Worm (Caenorhabditis elegans): ENCODE measurements around the gene pole-2.
A peak's percentile ranks its signal among the peaks of the same experiment; 100 is the strongest.

Gene pole-2

DNA sequence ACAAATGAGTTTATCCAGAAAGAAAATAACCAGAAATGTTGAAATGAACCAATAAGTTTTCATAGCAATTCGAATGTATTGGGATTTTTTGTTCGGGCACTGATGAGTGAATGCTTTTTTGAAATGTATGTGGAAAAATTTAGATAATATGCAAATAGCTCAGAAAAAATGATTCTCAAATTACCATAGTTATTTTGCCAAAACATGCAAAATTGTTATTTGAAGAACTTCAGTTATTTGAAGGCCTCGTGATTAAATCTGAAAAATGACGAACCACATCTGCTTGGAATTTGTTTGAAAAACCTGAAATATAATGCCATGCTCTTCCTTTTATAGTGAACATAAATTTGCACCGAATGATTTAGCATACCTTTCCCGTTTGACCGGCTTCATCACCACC, 28.3 kb downstream of the pole-2 start, which contains the start of gene C49C8.6:
TSS of gene C49C8.6 (minus strand) at position 101 of the 400 bp plus-strand sequence.
- TF ChIP-seq fos-1 (tag; optimal IDR thresholded peaks at IDR 0.05) (no peak), mdl-1 (tag; optimal IDR thresholded peaks at IDR 0.05) (no peak), lin-11 (tag; optimal IDR thresholded peaks at IDR 0.05) (no peak), unc-62 (GFP tag; optimal IDR thresholded peaks at IDR 0.05) (no peak), egl-27 (tag; optimal IDR thresholded peaks at IDR 0.05) (no peak), blmp-1 (tag; optimal IDR thresholded peaks at IDR 0.05; ENCODE audit: insufficient read depth) (no peak), Y55F3AM.14 (GFP tag; optimal IDR thresholded peaks at IDR 0.05) (no peak), nhr-77 (tag; optimal IDR thresholded peaks at IDR 0.05) (no peak), ZK546.5 (tag; optimal IDR thresholded peaks at IDR 0.05) (no peak), gmeb-1 (tag; optimal IDR thresholded peaks at IDR 0.05) (no peak)

DNA sequence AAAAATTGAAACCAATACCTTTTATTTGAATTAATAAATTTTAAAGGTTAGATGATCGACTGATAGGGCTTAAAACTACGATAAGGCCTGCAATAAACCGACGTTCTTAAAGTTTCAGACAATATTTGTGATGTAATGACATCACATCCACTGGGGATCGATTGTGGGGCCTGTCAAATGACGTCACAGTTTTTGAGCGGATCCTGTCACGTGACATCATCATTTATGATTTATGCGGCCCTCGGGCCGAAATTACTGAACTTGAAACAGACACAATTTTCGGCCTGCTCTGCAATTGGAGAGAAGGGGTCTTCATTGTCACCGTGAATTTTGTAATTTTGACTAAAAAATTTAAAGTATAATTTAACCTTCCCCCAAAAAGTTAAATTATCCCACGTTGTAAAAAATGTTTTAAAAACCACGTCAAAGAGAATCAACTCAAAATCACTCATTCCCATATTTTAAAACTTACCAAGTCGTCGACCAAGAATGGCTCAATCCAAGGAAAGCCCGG, 32.2 kb downstream of the pole-2 start, which contains the start of gene C49C8.1:
TSS of gene C49C8.1 (plus strand) at position 464 of the 514 bp plus-strand sequence.
- TF ChIP-seq ama-1 (optimal IDR thresholded peaks at IDR 0.05) (no peak), unc-62 (GFP tag; optimal IDR thresholded peaks at IDR 0.05) (no peak), nhr-21 (tag; optimal IDR thresholded peaks at IDR 0.05) (no peak), R02D3.7 (tag; optimal IDR thresholded peaks at IDR 0.05) (no peak), ztf-1 (GFP tag; conservative IDR thresholded peaks at IDR 0.05) (no peak), sem-4 (tag; optimal IDR thresholded peaks at IDR 0.05) (no peak), mdl-1 (tag; optimal IDR thresholded peaks at IDR 0.05) (no peak), nhr-6 (tag; optimal IDR thresholded peaks at IDR 0.05) (no peak), crh-2 (tag; optimal IDR thresholded peaks at IDR 0.05) (no peak), blmp-1 (tag; optimal IDR thresholded peaks at IDR 0.05; ENCODE audit: insufficient read depth) (no peak), lin-11 (tag; optimal IDR thresholded peaks at IDR 0.05) (no peak)

DNA sequence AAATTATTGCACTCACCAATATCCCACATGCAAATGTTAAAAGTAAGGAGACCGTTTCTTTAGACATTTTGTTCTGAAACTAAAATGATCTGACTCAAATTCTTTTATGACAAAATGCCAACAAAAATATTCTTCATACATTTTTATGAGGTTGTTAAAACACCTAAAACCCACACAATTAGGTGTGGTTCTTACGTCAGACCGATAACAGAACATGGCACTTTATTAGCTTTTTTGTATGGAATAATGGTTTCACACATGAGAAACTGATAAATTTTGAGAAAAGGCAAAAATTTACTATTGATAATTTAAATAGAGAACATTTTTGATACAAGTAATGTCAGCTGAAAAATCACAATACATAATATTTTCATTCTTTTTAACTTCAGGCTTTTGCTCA, 32.8 kb downstream of the pole-2 start, which contains the start of gene C49C8.5:
TSS of gene C49C8.5 (minus strand) at position 73 of the 400 bp plus-strand sequence.
- TF ChIP-seq fos-1 (tag; optimal IDR thresholded peaks at IDR 0.05) (peak; percentile 42), ztf-4 (tag; optimal IDR thresholded peaks at IDR 0.05) (no peak)

DNA sequence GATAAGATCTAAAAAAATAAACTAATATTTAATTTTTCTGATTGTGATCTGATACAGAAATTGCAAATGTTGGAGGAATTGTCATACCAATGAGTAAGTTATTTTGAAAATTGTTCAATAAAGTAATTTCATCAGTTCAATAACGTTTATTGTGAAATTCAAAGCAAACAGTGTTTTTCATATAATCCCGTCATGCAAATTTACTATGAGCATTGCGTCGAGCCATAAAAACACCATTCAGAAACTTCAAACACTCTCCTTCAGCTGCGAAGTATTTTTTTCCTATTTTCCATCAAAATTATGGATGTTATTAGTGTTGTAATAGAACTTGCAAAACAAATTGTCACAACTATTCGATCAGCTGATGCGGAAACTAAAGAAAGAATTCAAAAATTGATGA, 34.6 kb downstream of the pole-2 start, which contains the start of gene C49C8.8:
TSS of gene C49C8.8 (plus strand) at position 301 of the 400 bp plus-strand sequence.
- TF ChIP-seq unc-39 (tag; optimal IDR thresholded peaks at IDR 0.05) (no peak), ceh-16 (tag; optimal IDR thresholded peaks at IDR 0.05) (no peak)

DNA sequence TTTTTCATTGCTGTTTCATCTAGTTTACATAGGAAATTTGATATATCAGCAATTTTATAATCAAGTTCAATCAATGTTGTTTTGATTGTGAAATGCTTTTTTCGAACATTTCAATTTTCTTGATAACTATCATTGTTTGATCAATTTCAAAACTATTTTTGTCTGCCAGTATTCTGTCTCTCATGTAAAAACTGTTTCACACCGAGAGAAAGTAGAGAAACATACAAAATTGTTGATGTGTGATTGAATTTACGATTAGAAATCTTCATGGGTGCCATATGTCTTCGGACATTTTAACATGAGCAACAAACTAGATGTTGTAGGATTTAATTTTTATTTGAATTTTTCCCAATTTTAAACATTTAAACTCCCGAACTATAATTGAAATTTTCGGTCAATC, 35.7 kb downstream of the pole-2 start, which contains the start of gene C49C8.2:
TSS of gene C49C8.2 (plus strand) at position 393 of the 400 bp plus-strand sequence.
- TF ChIP-seq sma-3 (GFP tag; optimal IDR thresholded peaks at IDR 0.05) (no peak), gmeb-1 (tag; optimal IDR thresholded peaks at IDR 0.05) (peak; percentile 17), snpc-4 (tag; optimal IDR thresholded peaks at IDR 0.05) (no peak), C34F6.9 (tag; optimal IDR thresholded peaks at IDR 0.05) (peak; percentile 20), sma-9 (GFP tag; optimal IDR thresholded peaks at IDR 0.05) (no peak), sma-9 (tag; optimal IDR thresholded peaks at IDR 0.05) (no peak), crh-2 (tag; optimal IDR thresholded peaks at IDR 0.05) (peak; percentile 20), blmp-1 (tag; optimal IDR thresholded peaks at IDR 0.05; ENCODE audit: insufficient read depth) (no peak), skn-1 (tag; optimal IDR thresholded peaks at IDR 0.05) (peak; percentile 57), fos-1 (tag; optimal IDR thresholded peaks at IDR 0.05) (peak; percentile 55)

DNA sequence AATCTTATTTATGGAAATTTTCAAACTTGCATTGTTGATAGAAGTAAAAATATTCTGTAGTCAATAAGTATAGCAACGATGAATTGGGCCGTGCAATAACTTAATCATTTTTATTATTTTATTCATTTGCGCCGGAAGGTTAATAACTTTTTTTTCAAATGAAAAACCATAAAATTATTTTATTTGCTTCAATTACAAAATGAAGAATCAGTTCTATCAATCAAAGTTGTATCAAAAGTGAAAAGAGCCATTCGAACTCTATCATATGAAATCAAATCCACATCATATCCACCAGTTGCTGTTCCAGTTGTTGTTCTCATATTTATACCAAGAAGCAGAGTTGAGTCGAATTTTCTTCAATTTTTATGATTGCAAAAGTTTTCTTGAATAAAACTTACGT, 37.9 kb downstream of the pole-2 start, which contains the start of gene cyp-33E1:
TSS of gene cyp-33E1 (minus strand) at position 101 of the 400 bp plus-strand sequence.
- TF ChIP-seq sma-3 (GFP tag; optimal IDR thresholded peaks at IDR 0.05) (no peak), lin-11 (tag; optimal IDR thresholded peaks at IDR 0.05) (no peak), alr-1 (tag; optimal IDR thresholded peaks at IDR 0.05) (no peak), sem-4 (tag; optimal IDR thresholded peaks at IDR 0.05) (no peak), ceh-16 (tag; optimal IDR thresholded peaks at IDR 0.05) (no peak), nhr-23 (tag; optimal IDR thresholded peaks at IDR 0.05) (no peak), lin-13 (GFP tag; optimal IDR thresholded peaks at IDR 0.05) (no peak), C34F6.9 (tag; optimal IDR thresholded peaks at IDR 0.05) (no peak), aly-2 (tag; optimal IDR thresholded peaks at IDR 0.05) (no peak), nhr-77 (tag; optimal IDR thresholded peaks at IDR 0.05) (no peak), nhr-11 (tag; optimal IDR thresholded peaks at IDR 0.05) (no peak), crh-2 (tag; optimal IDR thresholded peaks at IDR 0.05) (no peak), ZK546.5 (tag; optimal IDR thresholded peaks at IDR 0.05) (no peak), sma-9 (GFP tag; optimal IDR thresholded peaks at IDR 0.05) (no peak), sma-9 (tag; optimal IDR thresholded peaks at IDR 0.05) (no peak), unc-39 (tag; optimal IDR thresholded peaks at IDR 0.05) (no peak), snpc-4 (tag; optimal IDR thresholded peaks at IDR 0.05) (no peak), gmeb-1 (tag; optimal IDR thresholded peaks at IDR 0.05) (no peak), ztf-1 (GFP tag; conservative IDR thresholded peaks at IDR 0.05) (no peak), skn-1 (tag; optimal IDR thresholded peaks at IDR 0.05) (no peak)
